Worm (Caenorhabditis elegans) whole organism, midembryonic: ENCODE results near the gene T05A8.7.

Experiments
- med-1 ChIP-seq: sonication (generic microtip); optimal IDR thresholded peaks from 2 replicates; lab custom pipeline; 2017; ENCODE audit warnings: missing genetic modification characterization, mild to moderate bottlenecking, missing compliant biosample characterization, antibody characterized with exemption, missing genetic modification reagents; ENCODE audit not compliant: insufficient read depth
- ztf-29 ChIP-seq: fragments of 200-800 bp; sonication (Bioruptor generic); IDR thresholded peaks from 2 replicates; pipeline ENCODE4 v1.3.6; 2022; ENCODE audit warnings: missing genetic modification reagents, missing genetic modification characterization, missing compliant biosample characterization

ce11 chrII:2739619-2740018 is 2.5 kb downstream of the T05A8.7 start, which contains the start of gene T05A8.6:
- TF ChIP-seq ztf-29 (GFP tag; lab: Robert Waterston, UW) (no peak), med-1 (GFP tag; lab: Kevin White, UChicago) (no peak)
